Fruit fly (Drosophila melanogaster) whole organism, embryonic: ENCODE data around the gene CG5087.

ENCODE experiments used
- B-H1 ChIP-seq: fragments of 200-800 bp; sonication (Bioruptor generic); IDR thresholded peaks from 3 replicates; pipeline ENCODE4 v1.3.6; 2022; ENCODE audit warnings: missing biosample characterization, missing genetic modification characterization
- Bdp1 ChIP-seq: fragments of 200-800 bp; sonication (Bioruptor generic); optimal IDR thresholded peaks from 3 replicates; lab custom pipeline; 2016; ENCODE audit warnings: missing biosample characterization, missing genetic modification characterization
- CG10147 ChIP-seq: fragments of 200-800 bp; sonication (Bioruptor generic); optimal IDR thresholded peaks from 2 replicates; lab custom pipeline; 2019; ENCODE audit warnings: missing biosample characterization, mild to moderate bottlenecking, missing genetic modification characterization, moderate library complexity
- CG10979 ChIP-seq: fragments of 200-800 bp; sonication (Bioruptor generic); optimal IDR thresholded peaks from 2 replicates; lab custom pipeline; 2018; ENCODE audit warnings: missing biosample characterization, mild to moderate bottlenecking, missing genetic modification characterization, moderate library complexity
- CG11093 ChIP-seq: fragments of 200-800 bp; sonication (Bioruptor generic); IDR thresholded peaks from 3 replicates; pipeline ENCODE4 v1.3.6; 2022; ENCODE audit warnings: missing biosample characterization, missing genetic modification characterization
- CG12659 ChIP-seq: fragments of 200-800 bp; sonication (Bioruptor generic); optimal IDR thresholded peaks from 3 replicates; lab custom pipeline; 2017; ENCODE audit warnings: mild to moderate bottlenecking, missing biosample characterization, missing genetic modification reagents, missing genetic modification characterization
- CG13123 ChIP-seq: fragments of 200-800 bp; sonication (Bioruptor generic); optimal IDR thresholded peaks from 2 replicates; lab custom pipeline; 2016; ENCODE audit warnings: missing biosample characterization, missing genetic modification characterization
- CG14050 ChIP-seq: fragments of 200-800 bp; sonication (Bioruptor generic); IDR thresholded peaks from 3 replicates; pipeline ENCODE4 v1.3.6; 2022; ENCODE audit warnings: missing biosample characterization, missing genetic modification characterization
- CG14667 ChIP-seq: fragments of 200-800 bp; sonication (Bioruptor generic); IDR thresholded peaks from 2 replicates; pipeline ENCODE4 v1.3.6; 2022; ENCODE audit warnings: missing biosample characterization, missing genetic modification characterization
- CG14965 ChIP-seq: fragments of 200-800 bp; sonication (Bioruptor generic); optimal IDR thresholded peaks from 2 replicates; lab custom pipeline; 2016; ENCODE audit warnings: missing biosample characterization, missing genetic modification characterization, borderline replicate concordance
- CG1602 ChIP-seq: fragments of 200-800 bp; sonication (Bioruptor generic); optimal IDR thresholded peaks from 3 replicates; lab custom pipeline; 2016; ENCODE audit warnings: missing biosample characterization, missing genetic modification characterization
- CG18262 ChIP-seq: fragments of 200-800 bp; optimal IDR thresholded peaks from 3 replicates; lab custom pipeline; 2019; ENCODE audit warnings: missing biosample characterization, mild to moderate bottlenecking, missing genetic modification characterization, moderate library complexity
- CG2116 ChIP-seq: fragments of 200-800 bp; sonication (Bioruptor generic); optimal IDR thresholded peaks from 3 replicates; lab custom pipeline; 2018; ENCODE audit warnings: missing biosample characterization, mild to moderate bottlenecking, missing genetic modification characterization
- CG30020 ChIP-seq: fragments of 200-800 bp; optimal IDR thresholded peaks from 2 replicates; lab custom pipeline; 2019; ENCODE audit warnings: missing biosample characterization, mild to moderate bottlenecking, missing genetic modification characterization, moderate library complexity
- CG30431 ChIP-seq: fragments of 200-800 bp; sonication (Bioruptor generic); optimal IDR thresholded peaks from 2 replicates; lab custom pipeline; 2017; ENCODE audit warnings: missing biosample characterization, missing genetic modification characterization
- CG3281 ChIP-seq: fragments of 200-800 bp; sonication (Bioruptor generic); optimal IDR thresholded peaks from 3 replicates; lab custom pipeline; 2017; ENCODE audit warnings: missing biosample characterization, mild to moderate bottlenecking, missing genetic modification characterization
- CG33213 ChIP-seq: fragments of 200-800 bp; sonication (Bioruptor generic); optimal IDR thresholded peaks from 3 replicates; lab custom pipeline; 2016; ENCODE audit warnings: missing biosample characterization, missing genetic modification characterization
- CG3838 ChIP-seq: fragments of 200-800 bp; sonication (Bioruptor generic); optimal IDR thresholded peaks from 3 replicates; lab custom pipeline; 2016; ENCODE audit warnings: missing biosample characterization, missing genetic modification characterization
- CG4820 ChIP-seq: fragments of 200-800 bp; sonication (Bioruptor generic); optimal IDR thresholded peaks from 3 replicates; lab custom pipeline; 2016; ENCODE audit warnings: missing biosample characterization, missing genetic modification characterization
- CG7357 ChIP-seq: fragments of 200-800 bp; sonication (Bioruptor generic); IDR thresholded peaks from 3 replicates; pipeline ENCODE4 v1.3.6; 2022; ENCODE audit warnings: missing biosample characterization, missing genetic modification characterization
- CG7745 ChIP-seq: fragments of 200-800 bp; sonication (Bioruptor generic); optimal IDR thresholded peaks from 2 replicates; lab custom pipeline; 2018; ENCODE audit warnings: missing biosample characterization, mild to moderate bottlenecking, missing genetic modification characterization, moderate library complexity
- CG8765 ChIP-seq: fragments of 200-800 bp; sonication (Bioruptor generic); IDR thresholded peaks from 2 replicates; pipeline ENCODE4 v1.3.6; 2022; ENCODE audit warnings: missing biosample characterization, missing genetic modification characterization
- Camta ChIP-seq: fragments of 200-800 bp; sonication (Bioruptor generic); optimal IDR thresholded peaks from 2 replicates; lab custom pipeline; 2016; ENCODE audit warnings: missing biosample characterization, missing genetic modification characterization
- E2f2 ChIP-seq: fragments of 200-800 bp; sonication (Bioruptor generic); IDR thresholded peaks from 2 replicates; pipeline ENCODE4 v1.3.6; 2022; ENCODE audit warnings: missing biosample characterization, missing genetic modification characterization
- Kr ChIP-seq: fragments of 200-800 bp; sonication (Bioruptor generic); optimal IDR thresholded peaks from 2 replicates; lab custom pipeline; 2017; ENCODE audit warnings: missing biosample characterization, mild to moderate bottlenecking, missing genetic modification characterization
- Lpt ChIP-seq: fragments of >200 bp; optimal IDR thresholded peaks from 2 replicates; lab custom pipeline; 2018; ENCODE audit warnings: missing biosample characterization, missing genetic modification characterization
- MBD-R2 ChIP-seq: fragments of 200-800 bp; sonication (Bioruptor generic); IDR thresholded peaks from 2 replicates; pipeline ENCODE4 v1.3.6; 2022; ENCODE audit warnings: missing biosample characterization, missing genetic modification characterization
- Nf-YA ChIP-seq: fragments of 200-800 bp; sonication (Bioruptor generic); IDR thresholded peaks from 2 replicates; pipeline ENCODE4 v1.3.6; 2022; ENCODE audit warnings: missing biosample characterization, missing genetic modification characterization
- Nf-YB ChIP-seq: fragments of 200-800 bp; sonication (Bioruptor generic); optimal IDR thresholded peaks from 3 replicates; lab custom pipeline; 2019; ENCODE audit warnings: missing biosample characterization, mild to moderate bottlenecking, missing genetic modification characterization, moderate library complexity
- Optix ChIP-seq: fragments of 200-800 bp; sonication (Bioruptor generic); IDR thresholded peaks from 3 replicates; pipeline ENCODE4 v1.3.6; 2022; ENCODE audit warnings: missing biosample characterization, missing genetic modification characterization
- PHDP ChIP-seq: fragments of 200-800 bp; sonication (Bioruptor generic); optimal IDR thresholded peaks from 3 replicates; lab custom pipeline; 2018; ENCODE audit warnings: missing biosample characterization, mild to moderate bottlenecking, missing genetic modification characterization, moderate library complexity
- Usf ChIP-seq: fragments of 200-800 bp; sonication (Bioruptor generic); optimal IDR thresholded peaks from 2 replicates; lab custom pipeline; 2017; ENCODE audit warnings: missing genotype, missing biosample characterization, missing genetic modification characterization
- al ChIP-seq: fragments of 200-800 bp; sonication (Bioruptor generic); IDR thresholded peaks from 2 replicates; pipeline ENCODE4 v1.3.6; 2022; ENCODE audit warnings: missing biosample characterization, missing genetic modification characterization
- chm ChIP-seq: fragments of 200-800 bp; sonication (Bioruptor generic); IDR thresholded peaks from 2 replicates; pipeline ENCODE4 v1.3.6; 2022; ENCODE audit warnings: missing biosample characterization, missing genetic modification characterization
- corto ChIP-seq: fragments of 200-800 bp; sonication (Bioruptor generic); optimal IDR thresholded peaks from 2 replicates; lab custom pipeline; 2016; ENCODE audit warnings: missing biosample characterization, mild to moderate bottlenecking, missing genetic modification characterization, moderate library complexity
- gce ChIP-seq: fragments of 200-800 bp; sonication (Bioruptor generic); IDR thresholded peaks from 3 replicates; pipeline ENCODE4 v1.3.6; 2022; ENCODE audit warnings: missing biosample characterization, missing genetic modification characterization
- gro ChIP-seq: fragments of 200-800 bp; sonication (Bioruptor generic); optimal IDR thresholded peaks from 2 replicates; lab custom pipeline; 2016; ENCODE audit warnings: missing biosample characterization, missing genetic modification characterization
- kah ChIP-seq: fragments of 200-800 bp; sonication (Bioruptor generic); optimal IDR thresholded peaks from 2 replicates; lab custom pipeline; 2018; ENCODE audit warnings: missing biosample characterization, mild to moderate bottlenecking, missing genetic modification characterization
- klu ChIP-seq: fragments of 200-800 bp; sonication (Bioruptor generic); IDR thresholded peaks from 2 replicates; pipeline ENCODE4 v1.3.6; 2022; ENCODE audit warnings: missing biosample characterization, missing genetic modification characterization
- lbe ChIP-seq: fragments of 200-800 bp; sonication (Bioruptor generic); optimal IDR thresholded peaks from 2 replicates; lab custom pipeline; 2016; ENCODE audit warnings: missing biosample characterization, mild to moderate bottlenecking, missing genetic modification characterization
- lilli ChIP-seq: fragments of 200-800 bp; sonication (Bioruptor generic); optimal IDR thresholded peaks from 3 replicates; lab custom pipeline; 2016; ENCODE audit warnings: missing biosample characterization, missing genetic modification characterization
- lola ChIP-seq, 3 experiments: fragments of >200 bp in 2 of 3; fragments of 200-800 bp in 1 of 3; sonication (Bioruptor generic) in 1 of 3; optimal IDR thresholded peaks; 2 replicates each; lab custom pipeline; 2017 to 2019; ENCODE audit warnings: missing biosample characterization in 3 of 3, missing genetic modification characterization in 3 of 3, mild to moderate bottlenecking in 1 of 3, moderate library complexity in 1 of 3
- lov ChIP-seq, 2 experiments: fragments of 200-800 bp in 1 of 2; fragments of >200 bp in 1 of 2; sonication (Bioruptor generic) in 1 of 2; IDR thresholded peaks in 1 of 2; optimal IDR thresholded peaks in 1 of 2; 2 replicates in 1 of 2; 3 replicates in 1 of 2; pipeline versions ENCODE4 v1.3.6 to Lab custom; 2017 to 2022; ENCODE audit warnings: missing biosample characterization in 1 of 2, missing genetic modification characterization in 1 of 2
- oc ChIP-seq: fragments of 200-800 bp; sonication (Bioruptor generic); optimal IDR thresholded peaks from 2 replicates; lab custom pipeline; 2018; ENCODE audit warnings: missing biosample characterization, mild to moderate bottlenecking, missing genetic modification characterization, moderate library complexity
- pzg ChIP-seq: fragments of 200-800 bp; sonication (Bioruptor generic); optimal IDR thresholded peaks from 3 replicates; lab custom pipeline; 2018; ENCODE audit warnings: missing biosample characterization, mild to moderate bottlenecking, missing genetic modification characterization, moderate library complexity
- sima ChIP-seq: fragments of 200-800 bp; sonication (Bioruptor generic); optimal IDR thresholded peaks from 2 replicates; lab custom pipeline; 2016; ENCODE audit warnings: missing biosample characterization, missing genetic modification characterization
- sna ChIP-seq: fragments of 200-800 bp; sonication (Bioruptor generic); IDR thresholded peaks from 2 replicates; pipeline ENCODE4 v1.3.6; 2022; ENCODE audit warnings: missing biosample characterization, missing genetic modification characterization; ENCODE audit not compliant: partially characterized antibody
- ssp ChIP-seq: fragments of 200-800 bp; sonication (Bioruptor generic); IDR thresholded peaks from 2 replicates; pipeline ENCODE4 v1.3.6; 2022; ENCODE audit warnings: missing biosample characterization, missing genetic modification characterization
- trh ChIP-seq: fragments of 200-800 bp; sonication (Bioruptor generic); optimal IDR thresholded peaks from 2 replicates; lab custom pipeline; 2016; ENCODE audit warnings: missing biosample characterization, missing genetic modification characterization
- tx ChIP-seq: fragments of 200-800 bp; sonication (Bioruptor generic); optimal IDR thresholded peaks from 2 replicates; lab custom pipeline; 2016; ENCODE audit warnings: missing biosample characterization, missing genetic modification characterization

The CG5087 gene

DNA sequence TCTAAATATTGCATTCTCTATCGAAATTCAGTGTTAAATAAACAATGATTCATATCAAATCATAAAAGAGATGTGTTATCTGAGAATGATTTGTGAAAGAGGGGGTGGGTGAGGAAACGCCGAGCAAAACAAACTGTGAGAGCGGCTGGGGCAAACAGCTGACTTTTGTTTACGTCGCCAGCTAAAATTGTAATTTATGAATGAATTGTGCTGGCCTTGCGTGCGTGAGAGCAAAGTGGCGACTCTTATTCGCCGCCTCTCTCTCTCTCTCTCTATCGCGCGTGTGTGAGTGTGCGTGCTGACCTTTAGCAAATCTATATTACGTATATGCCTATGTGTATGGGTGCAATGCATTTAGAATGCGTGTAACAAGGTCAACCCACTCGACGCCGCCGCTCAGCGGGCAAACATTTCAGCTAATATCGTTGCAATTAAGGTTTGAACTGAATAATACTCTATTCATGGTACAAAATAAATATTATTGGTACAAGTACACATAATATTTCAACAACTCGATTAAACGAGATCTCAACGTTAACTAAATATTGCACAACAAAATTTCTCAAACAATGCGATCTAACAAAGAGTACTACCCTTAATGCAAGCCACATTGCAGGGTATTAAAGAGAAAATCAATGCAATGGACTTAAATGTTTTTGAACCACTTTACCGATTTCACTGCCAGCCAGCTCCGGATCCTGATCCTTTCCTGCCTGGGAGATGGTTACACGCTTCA is 19.1 kb upstream of the CG5087 start (continued):
- no peak for TF ChIP-seq Optix
- no peak for TF ChIP-seq ssp
- no peak for TF ChIP-seq lov (optimal IDR thresholded peaks at IDR 0.05; lab: Kevin White, UChicago)
- TF ChIP-seq lov (GFP tag; IDR thresholded peaks at IDR 0.05; lab: Robert Waterston, UW): no peak
- peak; percentile 17 for TF ChIP-seq Nf-YB (GFP tag; lab: Kevin White, UChicago)
- 0 out of 3 replicates have a peak, but pooled peaks have one; percentile 14 for TF ChIP-seq CG11093
- TF ChIP-seq gro (GFP tag; lab: Kevin White, UChicago): no peak
- TF ChIP-seq CG1602 (GFP tag; lab: Kevin White, UChicago): no peak
- TF ChIP-seq CG30020 (tag; lab: Kevin White, UChicago): no peak
- no peak for TF ChIP-seq corto (GFP tag; lab: Kevin White, UChicago)
- TF ChIP-seq E2f2 (GFP tag; lab: Robert Waterston, UW): no peak
- no peak for TF ChIP-seq CG30431 (GFP tag; lab: Kevin White, UChicago)
- no peak for TF ChIP-seq CG14965 (GFP tag; lab: Kevin White, UChicago)
- TF ChIP-seq sna (GFP tag; lab: Robert Waterston, UW): 0 out of 2 replicates have a peak, but pooled peaks have one; percentile 51
- TF ChIP-seq oc (tag; lab: Kevin White, UChicago): peak; percentile 49
- TF ChIP-seq tx (GFP tag; lab: Kevin White, UChicago): no peak
- TF ChIP-seq Lpt (GFP tag; lab: Kevin White, UChicago): no peak
- TF ChIP-seq CG8765 (GFP tag; lab: Robert Waterston, UW): no peak
- TF ChIP-seq PHDP (tag; lab: Kevin White, UChicago): no peak
- no peak for TF ChIP-seq Nf-YA (GFP tag; lab: Robert Waterston, UW)
- TF ChIP-seq trh (GFP tag; lab: Kevin White, UChicago): no peak
- peak; percentile 28 for TF ChIP-seq lilli (GFP tag; lab: Kevin White, UChicago)
- TF ChIP-seq lola (GFP tag; optimal IDR thresholded peaks at IDR 0.05; lab: Kevin White, UChicago): no peak
- TF ChIP-seq gce (GFP tag; lab: Robert Waterston, UW): 0 out of 3 replicates have a peak, but pooled peaks have one; percentile 39
- no peak for TF ChIP-seq Kr (GFP tag; lab: Kevin White, UChicago)
- TF ChIP-seq CG14667 (GFP tag; lab: Robert Waterston, UW): no peak
- no peak for TF ChIP-seq CG12659 (GFP tag; lab: Kevin White, UChicago)
- TF ChIP-seq CG3281 (GFP tag; lab: Kevin White, UChicago): no peak
- no peak for TF ChIP-seq CG7745 (tag; lab: Kevin White, UChicago)
- TF ChIP-seq CG7357 (GFP tag; lab: Robert Waterston, UW): 0 out of 3 replicates have a peak, but pooled peaks have one; percentile 13
- no peak for TF ChIP-seq CG33213
- TF ChIP-seq pzg (GFP tag; lab: Kevin White, UChicago): no peak
- TF ChIP-seq Camta (GFP tag; lab: Kevin White, UChicago): no peak
- TF ChIP-seq CG10979: no peak
- no peak for TF ChIP-seq Usf (GFP tag; lab: Kevin White, UChicago)
- no peak for TF ChIP-seq CG3838 (GFP tag; lab: Kevin White, UChicago)
- no peak for TF ChIP-seq sima (GFP tag; lab: Kevin White, UChicago)
- no peak; the same call in 2 of the 3 replicates for TF ChIP-seq CG14050 (GFP tag; lab: Robert Waterston, UW)
- TF ChIP-seq CG2116: no peak
- TF ChIP-seq lbe (GFP tag; lab: Kevin White, UChicago): no peak
- no peak for TF ChIP-seq Bdp1 (GFP tag; lab: Kevin White, UChicago)
- no peak for TF ChIP-seq klu (GFP tag; lab: Robert Waterston, UW)
- TF ChIP-seq MBD-R2 (GFP tag; lab: Robert Waterston, UW): no peak
- 0 out of 2 replicates have a peak, but pooled peaks have one; percentile 54 for TF ChIP-seq chm
- TF ChIP-seq CG13123 (GFP tag; lab: Kevin White, UChicago): no peak
- no peak for TF ChIP-seq al (GFP tag; lab: Robert Waterston, UW)
- TF ChIP-seq B-H1 (GFP tag; lab: Robert Waterston, UW): no peak
- peak; percentile 42 for TF ChIP-seq kah
- no peak for TF ChIP-seq CG10147 (GFP tag; lab: Kevin White, UChicago)
- peak; percentile 14 for TF ChIP-seq CG18262 (tag; lab: Kevin White, UChicago)
- no peak for TF ChIP-seq CG4820 (GFP tag; lab: Kevin White, UChicago)
